Worm (Caenorhabditis elegans) whole organism, young adult: ENCODE data around the gene bpnt-1.

Experiments used
- D2030.7 ChIP-seq: fragments of 200-800 bp; sonication (Bioruptor generic); IDR thresholded peaks from 2 replicates; pipeline ENCODE4 v1.3.6; 2022; ENCODE audit warnings: missing genetic modification reagents, missing genetic modification characterization, missing compliant biosample characterization
- T26A5.8 ChIP-seq: sonication (generic microtip); optimal IDR thresholded peaks from 2 replicates; lab custom pipeline; 2016; ENCODE audit warnings: missing genetic modification characterization, missing compliant biosample characterization
- bed-1 ChIP-seq: fragments of 200-800 bp; sonication (Bioruptor generic); IDR thresholded peaks from 2 replicates; pipeline ENCODE4 v1.3.6; 2022; ENCODE audit warnings: missing genetic modification reagents, missing genetic modification characterization, missing compliant biosample characterization
- madf-3 ChIP-seq: fragments of 200-800 bp; sonication (Bioruptor generic); IDR thresholded peaks from 2 replicates; pipeline ENCODE4 v1.3.6; 2022; ENCODE audit warnings: missing genetic modification reagents, missing genetic modification characterization, missing compliant biosample characterization
- unc-62 ChIP-seq: fragments of 150-350 bp; optimal IDR thresholded peaks from 2 replicates; lab custom pipeline; 2014; ENCODE audit warnings: missing biosample characterization, missing genetic modification reagents, missing genetic modification characterization
- ztf-18 ChIP-seq: sonication (generic microtip); optimal IDR thresholded peaks from 2 replicates; lab custom pipeline; 2016; ENCODE audit warnings: missing genotype, mild to moderate bottlenecking, missing genetic modification characterization, missing compliant biosample characterization

DNA sequence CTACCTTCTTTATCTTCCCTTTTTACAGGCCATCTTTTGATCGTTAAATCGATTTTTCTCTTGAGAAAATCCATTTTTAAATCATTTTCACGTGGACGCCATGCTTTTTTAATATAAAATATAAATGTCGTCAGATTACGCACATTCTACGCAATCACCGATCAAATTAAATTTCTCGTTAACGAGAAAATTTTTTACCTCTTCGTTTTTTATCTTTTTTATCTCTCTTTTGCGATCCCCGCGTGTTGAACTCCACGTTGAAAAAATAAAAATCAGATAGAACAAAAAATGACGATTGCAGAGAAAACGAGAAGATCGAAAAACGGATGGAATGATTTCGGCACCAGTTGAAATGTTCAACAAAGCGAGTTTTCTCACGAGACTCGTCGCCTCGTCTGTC lies at the start of gene bpnt-1:
- TF ChIP-seq bed-1 (GFP tag; lab: Robert Waterston, UW): no peak
- no peak for TF ChIP-seq D2030.7 (GFP tag; lab: Robert Waterston, UW)
- TF ChIP-seq unc-62 (GFP tag; lab: Kevin White, UChicago): no peak
- TF ChIP-seq ztf-18 (tag; lab: Kevin White, UChicago): no peak
- no peak for TF ChIP-seq madf-3 (GFP tag; lab: Robert Waterston, UW)
- TF ChIP-seq T26A5.8: no peak
